Fruit fly (Drosophila melanogaster): ENCODE results near the gene CG14634.
A peak's percentile ranks its signal among the peaks of the same experiment; 100 is the strongest.

Gene CG14634

dm6 chrX:862308-862707 is at the start of gene CG14634:
Gene CG14634 (plus strand): TSS chrX:862608.
- TF ChIP-seq luna (GFP tag; optimal IDR thresholded peaks at IDR 0.05), result no peak
- TF ChIP-seq corto (GFP tag; optimal IDR thresholded peaks at IDR 0.05), result no peak
- TF ChIP-seq CG11093 (GFP tag; IDR thresholded peaks at IDR 0.05), result no peak
- TF ChIP-seq CG8765 (GFP tag; IDR thresholded peaks at IDR 0.05), result no peak
- no peak for TF ChIP-seq CG10462 (GFP tag; optimal IDR thresholded peaks at IDR 0.05)
- no peak for TF ChIP-seq CG3838 (GFP tag; optimal IDR thresholded peaks at IDR 0.05)
- no peak for TF ChIP-seq zen2 (GFP tag; IDR thresholded peaks at IDR 0.05; ENCODE audit: partially characterized antibody)
- TF ChIP-seq ac (GFP tag; optimal IDR thresholded peaks at IDR 0.05), result no peak
- TF ChIP-seq CG12104 (GFP tag; optimal IDR thresholded peaks at IDR 0.05), result no peak
- TF ChIP-seq ab (GFP tag; optimal IDR thresholded peaks at IDR 0.05), result no peak
- no peak for TF ChIP-seq HmgZ (tag; optimal IDR thresholded peaks at IDR 0.05)
- TF ChIP-seq bab2 (GFP tag; optimal IDR thresholded peaks at IDR 0.05), result no peak
- no peak for TF ChIP-seq Sox100B (GFP tag; optimal IDR thresholded peaks at IDR 0.05)

DNA sequence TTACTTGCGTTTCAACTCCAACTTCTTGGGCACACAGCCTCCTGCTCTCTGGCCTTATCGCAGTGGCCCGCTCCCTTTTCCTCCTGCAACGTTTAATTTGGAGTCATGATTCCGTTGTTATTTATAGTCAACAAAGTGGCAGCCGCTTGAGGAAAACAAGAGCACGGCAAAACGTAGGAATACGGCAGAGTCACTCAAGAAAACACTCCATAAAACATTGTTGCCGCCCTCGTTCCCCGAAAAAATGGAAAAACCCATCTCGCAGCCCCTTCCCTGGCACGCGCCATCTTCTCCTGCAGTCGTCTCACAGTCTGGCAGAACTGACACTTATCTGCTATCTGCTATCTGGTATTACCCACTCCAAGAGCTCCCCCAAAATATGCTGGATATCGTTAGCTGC is 37.4 kb upstream of the CG14634 start:
- TF ChIP-seq Hey (tag; optimal IDR thresholded peaks at IDR 0.05), result peak; percentile 40
- peak; percentile 9 for TF ChIP-seq CG15601 (tag; optimal IDR thresholded peaks at IDR 0.05)
- TF ChIP-seq sens (GFP tag), result peak; percentile 1
- TF ChIP-seq CG13894 (tag; optimal IDR thresholded peaks at IDR 0.05), result peak; percentile 67
- no peak for TF ChIP-seq odd (GFP tag; optimal IDR thresholded peaks at IDR 0.05)
- peak; percentile 28 for TF ChIP-seq ATbp (GFP tag; optimal IDR thresholded peaks at IDR 0.05)
- TF ChIP-seq HLHmδ (GFP tag; optimal IDR thresholded peaks at IDR 0.05), result peak; percentile 35
- TF ChIP-seq HmgD (GFP tag; optimal IDR thresholded peaks at IDR 0.05), result no peak
- peak; percentile 74 for TF ChIP-seq Ets65A (GFP tag)
- peak; percentile 57 for TF ChIP-seq pros (GFP tag; optimal IDR thresholded peaks at IDR 0.05)
- no peak for TF ChIP-seq HHEX (GFP tag; optimal IDR thresholded peaks at IDR 0.05)
- peak; percentile 78; the same call in 2 of the 3 replicates for TF ChIP-seq z (GFP tag; IDR thresholded peaks at IDR 0.05)
- TF ChIP-seq grn (GFP tag; optimal IDR thresholded peaks at IDR 0.05), result peak; percentile 23
- no peak for TF ChIP-seq CG7556 (GFP tag; optimal IDR thresholded peaks at IDR 0.05)
- no peak for TF ChIP-seq Lpt (GFP tag; optimal IDR thresholded peaks at IDR 0.05)

DNA sequence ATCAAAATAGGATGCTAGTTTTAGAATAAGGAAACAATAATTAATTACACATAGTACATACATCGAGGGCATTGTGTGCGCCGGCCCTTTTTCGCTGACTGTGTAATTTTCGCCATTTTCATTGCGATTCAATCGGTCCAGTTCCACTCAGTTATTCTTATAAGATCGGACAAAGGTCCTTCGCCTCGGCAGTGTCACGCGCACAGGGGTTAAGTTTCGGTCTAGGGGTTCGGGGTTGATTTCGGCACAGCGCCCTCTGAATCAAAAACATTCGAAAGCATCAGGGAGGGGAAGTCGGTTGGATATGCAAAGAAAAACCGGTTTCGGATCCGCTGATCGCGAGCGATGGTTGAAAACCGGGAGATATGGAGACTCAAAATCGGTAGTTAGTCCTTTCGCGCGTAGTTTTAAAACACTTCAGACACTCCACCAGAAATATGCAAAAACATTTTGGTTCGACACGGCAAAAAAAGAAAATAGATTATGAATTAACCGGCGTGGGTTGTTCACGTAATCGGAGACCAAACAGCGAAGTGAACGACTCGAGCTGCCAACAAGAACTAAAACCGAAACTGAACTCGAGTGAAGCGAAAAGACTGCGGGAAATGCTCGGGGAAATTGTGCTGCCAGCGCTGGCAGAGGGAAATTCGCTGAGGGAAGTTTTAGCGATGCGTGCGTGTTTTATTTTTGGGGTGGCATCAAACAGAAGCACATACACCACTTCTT is 26.3 kb upstream of the CG14634 start:
- TF ChIP-seq TFAM (GFP tag; optimal IDR thresholded peaks at IDR 0.05) (no peak), kni (GFP tag; optimal IDR thresholded peaks at IDR 0.05) (peak; percentile 20), onecut (GFP tag; IDR thresholded peaks at IDR 0.05) (no peak), CG12769 (tag; optimal IDR thresholded peaks at IDR 0.05) (no peak), Stat92E (GFP tag; optimal IDR thresholded peaks at IDR 0.05) (no peak), run (tag; optimal IDR thresholded peaks at IDR 0.05) (no peak), pros (GFP tag; optimal IDR thresholded peaks at IDR 0.05) (peak; percentile 72), CG5180 (GFP tag; optimal IDR thresholded peaks at IDR 0.05) (peak; percentile 32), shn (GFP tag; optimal IDR thresholded peaks at IDR 0.05) (no peak), Deaf1 (tag; optimal IDR thresholded peaks at IDR 0.05) (peak; percentile 58), jing (GFP tag; optimal IDR thresholded peaks at IDR 0.05) (no peak), Sry-β (GFP tag; optimal IDR thresholded peaks at IDR 0.05) (no peak), Dip2 (GFP tag; IDR thresholded peaks at IDR 0.05) (no peak), mirr (GFP tag; optimal IDR thresholded peaks at IDR 0.05) (no peak), sens (GFP tag) (peak; percentile 14), wor (GFP tag; IDR thresholded peaks at IDR 0.05) (no peak), Med (GFP tag) (peak; percentile 27), ham (GFP tag; IDR thresholded peaks at IDR 0.05) (no peak), HLH3B (GFP tag; IDR thresholded peaks at IDR 0.05) (no peak), Dref (GFP tag; IDR thresholded peaks at IDR 0.05) (no peak), sens-2 (GFP tag; IDR thresholded peaks at IDR 0.05) (no peak), abd-A (tag; optimal IDR thresholded peaks at IDR 0.05) (no peak), NK7.1 (GFP tag; optimal IDR thresholded peaks at IDR 0.05) (no peak)
